Fruit fly (Drosophila melanogaster) whole organism, embryonic: ENCODE measurements around the gene CG10492.

Experiments
- Adf1 ChIP-seq: fragments of 200-800 bp; sonication (Bioruptor generic); IDR thresholded peaks from 2 replicates; pipeline ENCODE4 v1.3.6; 2022; ENCODE audit warnings: missing biosample characterization, missing genetic modification characterization
- Aef1 ChIP-seq: fragments of 200-800 bp; sonication (Bioruptor generic); IDR thresholded peaks from 3 replicates; pipeline ENCODE4 v1.3.6; 2022; ENCODE audit warnings: missing biosample characterization, missing genetic modification characterization
- Antp ChIP-seq: fragments of 200-800 bp; sonication (Bioruptor generic); optimal IDR thresholded peaks from 3 replicates; lab custom pipeline; 2016; ENCODE audit warnings: missing biosample characterization, missing genetic modification characterization
- Bdp1 ChIP-seq: fragments of 200-800 bp; sonication (Bioruptor generic); optimal IDR thresholded peaks from 3 replicates; lab custom pipeline; 2016; ENCODE audit warnings: missing biosample characterization, missing genetic modification characterization
- CG10462 ChIP-seq: fragments of 200-800 bp; sonication (Bioruptor generic); optimal IDR thresholded peaks from 2 replicates; lab custom pipeline; 2016; ENCODE audit warnings: missing biosample characterization, missing genetic modification characterization
- CG11247 ChIP-seq: fragments of 200-800 bp; sonication (Bioruptor generic); IDR thresholded peaks from 2 replicates; pipeline ENCODE4 v1.3.6; 2022; ENCODE audit warnings: missing biosample characterization, missing genetic modification characterization
- CG12236 ChIP-seq: fragments of 200-800 bp; sonication (Bioruptor generic); optimal IDR thresholded peaks from 2 replicates; lab custom pipeline; 2016; ENCODE audit warnings: missing biosample characterization, missing genetic modification characterization
- CG12659 ChIP-seq: fragments of 200-800 bp; sonication (Bioruptor generic); optimal IDR thresholded peaks from 3 replicates; lab custom pipeline; 2017; ENCODE audit warnings: mild to moderate bottlenecking, missing biosample characterization, missing genetic modification reagents, missing genetic modification characterization
- CG13894 ChIP-seq: fragments of 200-800 bp; sonication (Bioruptor generic); optimal IDR thresholded peaks from 3 replicates; lab custom pipeline; 2018; ENCODE audit warnings: missing biosample characterization, mild to moderate bottlenecking, missing genetic modification characterization, moderate library complexity
- CG15601 ChIP-seq: fragments of 200-800 bp; sonication (Bioruptor generic); optimal IDR thresholded peaks from 3 replicates; lab custom pipeline; 2019; ENCODE audit warnings: missing biosample characterization, mild to moderate bottlenecking, missing genetic modification characterization, moderate library complexity
- CG16813 ChIP-seq: fragments of 200-800 bp; sonication (Bioruptor generic); IDR thresholded peaks from 3 replicates; pipeline ENCODE4 v1.3.6; 2022; ENCODE audit warnings: missing biosample characterization, missing genetic modification characterization; ENCODE audit not compliant: partially characterized antibody
- CG17829 ChIP-seq: fragments of 200-800 bp; optimal IDR thresholded peaks from 2 replicates; lab custom pipeline; 2019; ENCODE audit warnings: missing biosample characterization, mild to moderate bottlenecking, missing genetic modification characterization, moderate library complexity
- CG2116 ChIP-seq: fragments of 200-800 bp; sonication (Bioruptor generic); optimal IDR thresholded peaks from 3 replicates; lab custom pipeline; 2018; ENCODE audit warnings: missing biosample characterization, mild to moderate bottlenecking, missing genetic modification characterization
- CG31441 ChIP-seq: fragments of 200-800 bp; sonication (Bioruptor generic); IDR thresholded peaks from 2 replicates; pipeline ENCODE4 v1.3.6; 2022; ENCODE audit warnings: missing biosample characterization, missing genetic modification characterization
- CG34422 ChIP-seq: fragments of 200-800 bp; sonication (Bioruptor generic); IDR thresholded peaks from 3 replicates; pipeline ENCODE4 v1.3.6; 2022; ENCODE audit warnings: missing biosample characterization, missing genetic modification characterization
- CG4854 ChIP-seq: fragments of 200-800 bp; sonication (Bioruptor generic); optimal IDR thresholded peaks from 2 replicates; lab custom pipeline; 2016; ENCODE audit warnings: missing biosample characterization, missing genetic modification characterization, inconsistent platforms
- CG5180 ChIP-seq: fragments of 200-800 bp; sonication (Bioruptor generic); optimal IDR thresholded peaks from 3 replicates; lab custom pipeline; 2017; ENCODE audit warnings: missing biosample characterization, missing genetic modification characterization, mild to moderate bottlenecking, moderate library complexity, missing genetic modification reagents
- CG6854 ChIP-seq: fragments of 200-800 bp; sonication (Bioruptor generic); optimal IDR thresholded peaks from 3 replicates; lab custom pipeline; 2017; ENCODE audit warnings: missing biosample characterization, mild to moderate bottlenecking, missing genetic modification characterization
- CG8478 ChIP-seq: fragments of >200 bp; optimal IDR thresholded peaks from 2 replicates; lab custom pipeline; 2018
- CHES-1-like ChIP-seq: fragments of 200-800 bp; sonication (Bioruptor generic); optimal IDR thresholded peaks from 2 replicates; lab custom pipeline; 2016; ENCODE audit warnings: missing biosample characterization, missing genetic modification characterization
- CkIIα-i1 ChIP-seq: fragments of 200-800 bp; sonication (Bioruptor generic); IDR thresholded peaks from 2 replicates; pipeline ENCODE4 v1.3.6; 2022; ENCODE audit warnings: missing biosample characterization, missing genetic modification characterization
- Deaf1 ChIP-seq: fragments of 200-800 bp; optimal IDR thresholded peaks from 3 replicates; lab custom pipeline; 2019; ENCODE audit warnings: missing biosample characterization, mild to moderate bottlenecking, missing genetic modification characterization, moderate library complexity
- Elba2 ChIP-seq: fragments of 200-800 bp; sonication (Bioruptor generic); optimal IDR thresholded peaks from 3 replicates; lab custom pipeline; 2016; ENCODE audit warnings: missing biosample characterization, missing genetic modification characterization
- Ets65A ChIP-seq: fragments of 200-800 bp; sonication (Bioruptor generic); peaks from one replicate; lab custom pipeline; 2016; ENCODE audit warnings: missing biosample characterization, missing genetic modification characterization
- Fer1 ChIP-seq: fragments of 200-800 bp; sonication (Bioruptor generic); optimal IDR thresholded peaks from 2 replicates; lab custom pipeline; 2017; ENCODE audit warnings: missing biosample characterization, mild to moderate bottlenecking, missing genetic modification characterization
- HLH3B ChIP-seq: fragments of 200-800 bp; sonication (Bioruptor generic); IDR thresholded peaks from 2 replicates; pipeline ENCODE4 v1.3.6; 2022; ENCODE audit warnings: missing biosample characterization, missing genetic modification characterization
- Hand ChIP-seq: fragments of 200-800 bp; sonication (Bioruptor generic); optimal IDR thresholded peaks from 2 replicates; lab custom pipeline; 2017; ENCODE audit warnings: mild to moderate bottlenecking, missing biosample characterization, missing genetic modification reagents, missing genetic modification characterization
- Lim3 ChIP-seq: fragments of 200-800 bp; sonication (Bioruptor generic); IDR thresholded peaks from 2 replicates; pipeline ENCODE4 v1.3.6; 2022; ENCODE audit warnings: missing biosample characterization, missing genetic modification characterization
- MESR4 ChIP-seq: fragments of 200-800 bp; sonication (Bioruptor generic); optimal IDR thresholded peaks from 2 replicates; lab custom pipeline; 2018; ENCODE audit warnings: missing biosample characterization, mild to moderate bottlenecking, missing genetic modification characterization, moderate library complexity
- NC2β ChIP-seq: fragments of 200-800 bp; sonication (Bioruptor generic); optimal IDR thresholded peaks from 2 replicates; lab custom pipeline; 2016; ENCODE audit warnings: missing biosample characterization, missing genetic modification characterization
- Sox100B ChIP-seq: fragments of 200-800 bp; sonication (Bioruptor generic); optimal IDR thresholded peaks from 3 replicates; lab custom pipeline; 2018; ENCODE audit warnings: missing biosample characterization, mild to moderate bottlenecking, missing genetic modification characterization
- Sox102F ChIP-seq: fragments of 200-800 bp; sonication (Bioruptor generic); optimal IDR thresholded peaks from 2 replicates; lab custom pipeline; 2018; ENCODE audit warnings: missing biosample characterization, mild to moderate bottlenecking, missing genetic modification characterization, moderate library complexity
- Spps ChIP-seq: fragments of 200-800 bp; sonication (Bioruptor generic); optimal IDR thresholded peaks from 2 replicates; lab custom pipeline; 2018; ENCODE audit warnings: missing biosample characterization, mild to moderate bottlenecking, missing genetic modification characterization
- TFAM ChIP-seq: fragments of 200-800 bp; sonication (Bioruptor generic); optimal IDR thresholded peaks from 2 replicates; lab custom pipeline; 2017; ENCODE audit warnings: missing biosample characterization, missing genetic modification characterization, inconsistent platforms
- ase ChIP-seq: fragments of 200-800 bp; sonication (Bioruptor generic); IDR thresholded peaks from 3 replicates; pipeline ENCODE4 v1.3.6; 2022; ENCODE audit warnings: missing biosample characterization, missing genetic modification characterization
- az2 ChIP-seq: fragments of 200-800 bp; sonication (Bioruptor generic); optimal IDR thresholded peaks from 3 replicates; lab custom pipeline; 2016; ENCODE audit warnings: missing biosample characterization, missing genetic modification characterization
- bowl ChIP-seq: fragments of 200-800 bp; sonication (Bioruptor generic); IDR thresholded peaks from 2 replicates; pipeline ENCODE4 v1.3.6; 2022; ENCODE audit warnings: missing biosample characterization, missing genetic modification characterization
- cg ChIP-seq: fragments of 200-800 bp; sonication (Bioruptor generic); optimal IDR thresholded peaks from 3 replicates; lab custom pipeline; 2019; ENCODE audit warnings: missing biosample characterization, mild to moderate bottlenecking, missing genetic modification characterization, moderate library complexity
- chinmo ChIP-seq: fragments of 200-800 bp; sonication (Bioruptor generic); IDR thresholded peaks from 4 replicates; pipeline ENCODE4 v1.3.6; 2022; ENCODE audit warnings: missing biosample characterization, missing genetic modification characterization; ENCODE audit not compliant: partially characterized antibody
- dmrt11E ChIP-seq: fragments of 200-800 bp; sonication (Bioruptor generic); optimal IDR thresholded peaks from 3 replicates; lab custom pipeline; 2018; ENCODE audit warnings: missing biosample characterization, mild to moderate bottlenecking, missing genetic modification characterization, moderate library complexity
- fru ChIP-seq: fragments of >200 bp; optimal IDR thresholded peaks from 2 replicates; lab custom pipeline; 2017
- grn ChIP-seq: fragments of 200-800 bp; sonication (Bioruptor generic); optimal IDR thresholded peaks from 3 replicates; lab custom pipeline; 2017; ENCODE audit warnings: missing biosample characterization, missing genetic modification characterization
- ham ChIP-seq: fragments of 200-800 bp; sonication (Bioruptor generic); IDR thresholded peaks from 2 replicates; pipeline ENCODE4 v1.3.6; 2022; ENCODE audit warnings: missing biosample characterization, missing genetic modification characterization
- kni ChIP-seq: fragments of 200-800 bp; sonication (Bioruptor generic); optimal IDR thresholded peaks from 3 replicates; lab custom pipeline; 2017; ENCODE audit warnings: mild to moderate bottlenecking, missing biosample characterization, missing genetic modification reagents, missing genetic modification characterization
- lilli ChIP-seq: fragments of 200-800 bp; sonication (Bioruptor generic); optimal IDR thresholded peaks from 3 replicates; lab custom pipeline; 2016; ENCODE audit warnings: missing biosample characterization, missing genetic modification characterization
- pros ChIP-seq: fragments of 200-800 bp; sonication (Bioruptor generic); optimal IDR thresholded peaks from 3 replicates; lab custom pipeline; 2019; ENCODE audit warnings: missing biosample characterization, mild to moderate bottlenecking, missing genetic modification characterization, moderate library complexity
- sc ChIP-seq, 3 experiments: fragments of >200 bp in 2 of 3; fragments of 200-800 bp in 1 of 3; sonication (Bioruptor generic) in 1 of 3; optimal IDR thresholded peaks; 2 replicates in 2 of 3; 3 replicates in 1 of 3; lab custom pipeline; 2017; ENCODE audit warnings: mild to moderate bottlenecking in 1 of 3, missing biosample characterization in 1 of 3, missing genetic modification characterization in 1 of 3, missing genetic modification reagents in 1 of 3
- sim ChIP-seq: fragments of 200-800 bp; sonication (Bioruptor generic); IDR thresholded peaks from 2 replicates; pipeline ENCODE4 v1.3.6; 2022; ENCODE audit warnings: missing biosample characterization, missing genetic modification characterization
- wek ChIP-seq: fragments of 200-800 bp; sonication (Bioruptor generic); optimal IDR thresholded peaks from 3 replicates; lab custom pipeline; 2018; ENCODE audit warnings: missing biosample characterization, mild to moderate bottlenecking, missing genetic modification characterization, moderate library complexity
- yki ChIP-seq: fragments of >200 bp; optimal IDR thresholded peaks from 3 replicates; lab custom pipeline; 2018

CG10492 gene

dm6 chr2L:19051534-19052100 lies 2.3 kb upstream of the CG10492 start, which contains the start of gene Rpn3 (continued):
- peak; percentile 88 for TF ChIP-seq CHES-1-like
- peak; percentile 88 for TF ChIP-seq NC2β (GFP tag; lab: Kevin White, UChicago)
- TF ChIP-seq CG5180 (GFP tag; lab: Kevin White, UChicago): no peak
- peak; percentile 88 for TF ChIP-seq CG17829 (tag; lab: Kevin White, UChicago)
- TF ChIP-seq CG31441 (GFP tag; lab: Robert Waterston, UW): peak; percentile 88
- TF ChIP-seq Elba2 (GFP tag; lab: Kevin White, UChicago): no peak
- no peak for TF ChIP-seq Sox100B
- peak; percentile 91 for TF ChIP-seq Sox102F (GFP tag; lab: Kevin White, UChicago)
- TF ChIP-seq pros (GFP tag; lab: Kevin White, UChicago): no peak
- TF ChIP-seq Spps (tag; lab: Kevin White, UChicago): peak; percentile 75
- TF ChIP-seq CG13894 (tag; lab: Kevin White, UChicago): peak; percentile 37
- TF ChIP-seq CG16813 (GFP tag; lab: Robert Waterston, UW): peak; percentile 64; the same call in 2 of the 3 replicates

- TF ChIP-seq Hand (GFP tag; lab: Kevin White, UChicago) (no peak), ase (GFP tag; lab: Robert Waterston, UW) (no peak), CG10462 (GFP tag; lab: Kevin White, UChicago) (no peak), TFAM (GFP tag; lab: Kevin White, UChicago) (no peak), CG12659 (GFP tag; lab: Kevin White, UChicago) (no peak), cg (GFP tag; lab: Kevin White, UChicago) (peak; percentile 78), wek (GFP tag; lab: Kevin White, UChicago) (no peak), CG11247 (GFP tag; lab: Robert Waterston, UW) (no peak), CG6854 (GFP tag; lab: Kevin White, UChicago) (no peak), HLH3B (GFP tag; lab: Robert Waterston, UW) (no peak), sc (optimal IDR thresholded peaks at IDR 0.05; lab: Kevin White, UChicago) (no peak), sc (GFP tag; optimal IDR thresholded peaks at IDR 0.05; lab: Kevin White, UChicago) (no peak), CG8478 (peak; percentile 52), ham (GFP tag; lab: Robert Waterston, UW) (no peak), Bdp1 (GFP tag; lab: Kevin White, UChicago) (no peak), chinmo (GFP tag; lab: Robert Waterston, UW) (0 out of 4 replicates have a peak, but pooled peaks have one; percentile 27), az2 (GFP tag; lab: Kevin White, UChicago) (no peak), CG4854 (no peak), dmrt11E (tag; lab: Kevin White, UChicago) (no peak), CG12236 (GFP tag; lab: Kevin White, UChicago) (no peak), Ets65A (GFP tag; lab: Kevin White, UChicago) (no peak), sim (GFP tag; lab: Robert Waterston, UW) (no peak), kni (GFP tag; lab: Kevin White, UChicago) (peak; percentile 80), Fer1 (no peak), MESR4 (peak; percentile 18), lilli (no peak), bowl (GFP tag; lab: Robert Waterston, UW) (no peak), CG34422 (GFP tag; lab: Robert Waterston, UW) (0 out of 3 replicates have a peak, but pooled peaks have one; percentile 30), yki (lab: Kevin White, UChicago) (no peak), CG15601 (tag; lab: Kevin White, UChicago) (no peak), CG2116 (GFP tag; lab: Kevin White, UChicago) (no peak), Aef1 (GFP tag; lab: Robert Waterston, UW) (no peak), fru (lab: Kevin White, UChicago) (peak; percentile 34), grn (GFP tag; lab: Kevin White, UChicago) (no peak), Adf1 (GFP tag; lab: Robert Waterston, UW) (0 out of 2 replicates have a peak, but pooled peaks have one; percentile 29), Deaf1 (tag; lab: Kevin White, UChicago) (no peak), Lim3 (0 out of 2 replicates have a peak, but pooled peaks have one; percentile 5), Antp (GFP tag; lab: Kevin White, UChicago) (no peak), CkIIα-i1 (no peak)
- TF ChIP-seq, all 482 proteins: peak for 9
Measured at dm6 chr2L:19054516-19054887, 624 bp downstream of the CG10492 start.
